Fruit fly (Drosophila melanogaster): ENCODE results near the gene CG14551.

DNA sequence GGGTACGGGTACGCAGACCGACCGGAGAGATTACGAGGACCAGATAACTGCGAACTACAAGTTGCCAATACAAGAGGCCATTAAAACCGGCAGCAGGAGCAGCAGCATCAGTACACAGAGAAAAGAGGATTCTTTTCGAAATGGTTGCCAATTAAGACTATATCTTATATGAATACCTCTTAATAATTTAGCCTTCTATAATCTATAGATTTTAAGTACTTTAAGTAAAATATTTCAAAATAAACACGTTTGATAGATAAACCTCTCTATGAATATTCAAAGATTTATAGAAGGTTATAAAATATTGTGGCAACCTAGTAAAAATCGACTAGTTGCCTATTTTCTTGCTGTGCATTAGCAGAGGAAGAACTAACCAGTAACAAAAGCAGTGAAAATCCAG lies 32.7 kb upstream of the CG14551 start:
- TF ChIP-seq cnc (optimal IDR thresholded peaks at IDR 0.05) (no peak), CG14711 (tag; optimal IDR thresholded peaks at IDR 0.05) (no peak), CG5204 (GFP tag; optimal IDR thresholded peaks at IDR 0.05) (no peak), Clk (GFP tag; optimal IDR thresholded peaks at IDR 0.05) (no peak), CG33017 (tag; optimal IDR thresholded peaks at IDR 0.05) (no peak), ovo (GFP tag; optimal IDR thresholded peaks at IDR 0.05) (no peak), tj (GFP tag; optimal IDR thresholded peaks at IDR 0.05) (no peak), pad (GFP tag; optimal IDR thresholded peaks at IDR 0.05) (no peak), Hr96 (GFP tag; optimal IDR thresholded peaks at IDR 0.05) (no peak), toe (GFP tag; optimal IDR thresholded peaks at IDR 0.05) (no peak), CG7045 (GFP tag; optimal IDR thresholded peaks at IDR 0.05) (no peak), CG12768 (GFP tag; optimal IDR thresholded peaks at IDR 0.05) (no peak), CG7101 (tag; optimal IDR thresholded peaks at IDR 0.05) (no peak), Mnt (GFP tag; optimal IDR thresholded peaks at IDR 0.05) (no peak)

Measured in whole organism, adult.